Fruit fly (Drosophila melanogaster): ENCODE data around the gene CG15743.

Gene CG15743

DNA sequence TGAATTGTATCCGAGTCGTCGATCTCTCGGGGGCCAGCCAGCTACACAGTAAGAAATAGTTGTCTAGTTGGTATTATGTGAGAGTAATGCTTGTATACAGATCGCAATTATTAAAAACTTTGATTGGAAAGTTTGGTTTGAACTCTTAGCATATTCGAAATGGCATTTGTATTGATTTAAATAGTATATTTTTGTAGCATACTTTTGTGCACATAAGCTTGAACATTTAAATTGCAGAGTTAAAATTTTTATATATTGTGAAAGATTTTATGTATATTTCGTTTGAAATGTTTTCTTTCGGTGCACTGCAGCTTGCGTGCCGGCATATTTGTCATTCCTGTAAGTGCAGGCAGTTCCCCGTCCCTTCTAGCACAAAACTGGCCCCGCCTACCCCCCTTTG is 26.7 kb downstream of the CG15743 start (continued):
- TF ChIP-seq Ets96B (tag; optimal IDR thresholded peaks at IDR 0.05) (peak; percentile 55), fkh (GFP tag; optimal IDR thresholded peaks at IDR 0.05) (no peak), CG8119 (GFP tag; IDR thresholded peaks at IDR 0.05) (peak; percentile 74), CG31627 (GFP tag; optimal IDR thresholded peaks at IDR 0.05) (peak; percentile 68), Met (GFP tag; optimal IDR thresholded peaks at IDR 0.05) (peak; percentile 76), OdsH (GFP tag; optimal IDR thresholded peaks at IDR 0.05) (peak; percentile 55), Eip75B (GFP tag; optimal IDR thresholded peaks at IDR 0.05) (peak; percentile 59), Blimp-1 (GFP tag; optimal IDR thresholded peaks at IDR 0.05) (peak; percentile 33), net (GFP tag; optimal IDR thresholded peaks at IDR 0.05) (peak; percentile 35), esn (GFP tag; optimal IDR thresholded peaks at IDR 0.05) (peak; percentile 76), topi (GFP tag; optimal IDR thresholded peaks at IDR 0.05) (peak; percentile 77), eg (GFP tag; IDR thresholded peaks at IDR 0.05) (peak; percentile 54), Sox15 (GFP tag; optimal IDR thresholded peaks at IDR 0.05) (no peak), Lpt (GFP tag; optimal IDR thresholded peaks at IDR 0.05) (peak; percentile 52), svp (GFP tag) (peak; percentile 85), CG8319 (GFP tag; optimal IDR thresholded peaks at IDR 0.05) (peak; percentile 20), fd85E (GFP tag; optimal IDR thresholded peaks at IDR 0.05) (no peak), Gug (GFP tag; IDR thresholded peaks at IDR 0.05) (no peak; the same call in 1 of the 2 replicates), dsx (GFP tag; optimal IDR thresholded peaks at IDR 0.05; ENCODE audit: poor library complexity, severe bottlenecking) (peak; percentile 63), CG1621 (tag; optimal IDR thresholded peaks at IDR 0.05) (peak; percentile 52), lz (GFP tag; optimal IDR thresholded peaks at IDR 0.05) (peak; percentile 68), fd59A (GFP tag; optimal IDR thresholded peaks at IDR 0.05) (peak; percentile 65), salr (GFP tag; optimal IDR thresholded peaks at IDR 0.05) (peak in 1 of 2 experiments; percentile 51), CG11902 (GFP tag; optimal IDR thresholded peaks at IDR 0.05) (peak; percentile 17), CG34406 (GFP tag; optimal IDR thresholded peaks at IDR 0.05) (peak; percentile 49), CG6808 (GFP tag; optimal IDR thresholded peaks at IDR 0.05) (peak; percentile 66), Eip93F (GFP tag; optimal IDR thresholded peaks at IDR 0.05) (no peak), CG16779 (tag; optimal IDR thresholded peaks at IDR 0.05) (peak; percentile 16), CG4318 (GFP tag; optimal IDR thresholded peaks at IDR 0.05) (peak; percentile 15), CG15336 (GFP tag; IDR thresholded peaks at IDR 0.05) (peak; percentile 72), Hr39 (GFP tag; optimal IDR thresholded peaks at IDR 0.05) (peak; percentile 74)

DNA sequence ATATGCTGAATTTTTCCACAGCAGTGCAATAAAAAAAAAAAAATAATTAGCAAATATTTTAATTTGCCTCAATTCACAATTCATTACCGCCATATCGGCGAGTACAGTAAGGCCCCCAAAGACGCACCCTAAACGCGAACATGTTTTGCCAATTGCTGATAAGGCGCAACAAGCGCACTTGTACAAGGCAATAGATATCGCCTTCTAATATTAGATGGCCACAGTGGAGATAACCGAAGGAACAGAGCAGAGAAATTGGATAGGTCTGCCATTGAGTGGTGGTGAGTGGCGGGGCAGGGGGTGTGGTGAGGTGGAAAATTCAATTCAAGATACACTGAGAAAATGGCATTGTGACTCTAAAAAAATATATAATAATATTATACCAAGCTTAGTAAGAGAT is 27.6 kb downstream of the CG15743 start:
- no peak for TF ChIP-seq Hr4 (GFP tag; optimal IDR thresholded peaks at IDR 0.05)

dm6 chrX:13314323-13314722 is 28.8 kb downstream of the CG15743 start:
- peak in 1 of 2 experiments; percentile 32 for TF ChIP-seq salr (GFP tag; optimal IDR thresholded peaks at IDR 0.05)
- TF ChIP-seq esn (GFP tag; optimal IDR thresholded peaks at IDR 0.05) = peak; percentile 14
- 0 out of 3 replicates have a peak, but pooled peaks have one; percentile 18 for TF ChIP-seq CG6163 (GFP tag; IDR thresholded peaks at IDR 0.05)
- peak; percentile 39 for TF ChIP-seq CG6792 (GFP tag; optimal IDR thresholded peaks at IDR 0.05)
- peak; percentile 33 for TF ChIP-seq CG6808 (GFP tag; optimal IDR thresholded peaks at IDR 0.05)
- TF ChIP-seq cyc (GFP tag; optimal IDR thresholded peaks at IDR 0.05) = no peak
- no peak for TF ChIP-seq dsx (GFP tag; optimal IDR thresholded peaks at IDR 0.05; ENCODE audit: poor library complexity, severe bottlenecking)
- peak; percentile 15 for TF ChIP-seq Smox (GFP tag; optimal IDR thresholded peaks at IDR 0.05)
- no peak for TF ChIP-seq ss (GFP tag; optimal IDR thresholded peaks at IDR 0.05)
- no peak for TF ChIP-seq Sox102F (GFP tag; optimal IDR thresholded peaks at IDR 0.05)
- TF ChIP-seq CG10669 (GFP tag; optimal IDR thresholded peaks at IDR 0.05) = peak; percentile 35
- peak; percentile 86 for TF ChIP-seq Eip78C (GFP tag)
- TF ChIP-seq Sox14 (GFP tag; optimal IDR thresholded peaks at IDR 0.05) = peak; percentile 30
- peak; percentile 76 for TF ChIP-seq svp (GFP tag)
- TF ChIP-seq spab (GFP tag; optimal IDR thresholded peaks at IDR 0.05) = peak; percentile 15
- TF ChIP-seq CG15336 (GFP tag; IDR thresholded peaks at IDR 0.05) = peak; percentile 7; the same call in 1 of the 2 replicates
- peak; percentile 11 for TF ChIP-seq lz (GFP tag; optimal IDR thresholded peaks at IDR 0.05)
- peak; percentile 42 for TF ChIP-seq acj6 (GFP tag; optimal IDR thresholded peaks at IDR 0.05)
- no peak for TF ChIP-seq CG7368 (GFP tag; optimal IDR thresholded peaks at IDR 0.05)
- TF ChIP-seq CG34406 (GFP tag; optimal IDR thresholded peaks at IDR 0.05) = peak; percentile 28
- TF ChIP-seq OdsH (GFP tag; optimal IDR thresholded peaks at IDR 0.05) = peak; percentile 39
- peak; percentile 11 for TF ChIP-seq Hr39 (GFP tag; optimal IDR thresholded peaks at IDR 0.05)
- no peak for TF ChIP-seq net (GFP tag; optimal IDR thresholded peaks at IDR 0.05)
- TF ChIP-seq pdm3 (GFP tag; optimal IDR thresholded peaks at IDR 0.05) = no peak
- TF ChIP-seq CG10631 (GFP tag; optimal IDR thresholded peaks at IDR 0.05) = peak; percentile 51
- peak; percentile 7 for TF ChIP-seq CG31627 (GFP tag; optimal IDR thresholded peaks at IDR 0.05)
- TF ChIP-seq CG6276 (GFP tag; optimal IDR thresholded peaks at IDR 0.05) = peak; percentile 33
- TF ChIP-seq CG16779 (tag; optimal IDR thresholded peaks at IDR 0.05) = no peak
- TF ChIP-seq topi (GFP tag; optimal IDR thresholded peaks at IDR 0.05) = peak; percentile 26

Data from whole organism, prepupa.